Worm (Caenorhabditis elegans) whole organism, L4/young adult: ENCODE results near the gene C18B2.5.

Experiments used
- dao-5 ChIP-seq: sonication (generic microtip); optimal IDR thresholded peaks from 2 replicates; lab custom pipeline; 2016; ENCODE audit warnings: missing genotype, missing genetic modification characterization, moderate library complexity, missing compliant biosample characterization
- him-1 ChIP-seq: sonication (generic microtip); optimal IDR thresholded peaks from 2 replicates; lab custom pipeline; 2016; ENCODE audit warnings: missing genotype, missing genetic modification reagents, missing genetic modification characterization, missing compliant biosample characterization

DNA sequence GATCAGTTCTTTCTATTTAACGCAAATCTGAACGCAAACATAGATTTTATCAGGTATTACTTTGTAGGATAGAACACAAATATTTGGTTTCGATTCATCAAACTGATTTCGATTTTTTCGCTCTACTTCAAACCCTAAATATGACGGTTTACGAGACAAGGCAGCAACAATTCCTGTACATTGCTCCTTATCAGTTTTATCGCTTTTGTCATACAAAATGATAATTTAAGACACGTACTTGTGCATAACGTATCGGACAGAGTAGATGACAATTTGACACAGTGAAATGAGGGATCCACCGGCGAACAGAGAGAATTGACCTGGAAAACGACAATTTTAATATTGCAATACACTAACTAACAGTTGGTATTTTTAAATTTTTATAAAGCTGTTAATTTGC lies 2.8 kb upstream of the C18B2.5 start:
- TF ChIP-seq dao-5 (tag; lab: Kevin White, UChicago) (no peak), him-1 (tag; lab: Kevin White, UChicago) (no peak)
